Worm (Caenorhabditis elegans) whole organism, midembryonic: Measurements from ENCODE around the gene cogc-4.

Source experiments
- T22C8.4 ChIP-seq: fragments of 200-800 bp; sonication (Bioruptor generic); IDR thresholded peaks from 2 replicates; pipeline ENCODE4 v1.3.6; 2022; ENCODE audit warnings: missing genetic modification characterization, missing compliant biosample characterization
- cog-1 ChIP-seq: sonication (generic microtip); optimal IDR thresholded peaks from 2 replicates; lab custom pipeline; 2016; ENCODE audit warnings: missing genetic modification characterization, missing compliant biosample characterization
- flt-1 ChIP-seq: fragments of 200-800 bp; sonication (Bioruptor generic); IDR thresholded peaks from 2 replicates; pipeline ENCODE4 v1.3.6; 2022; ENCODE audit warnings: missing genetic modification characterization, missing compliant biosample characterization
- klf-2 ChIP-seq: fragments of 200-800 bp; sonication (Bioruptor generic); conservative IDR thresholded peaks from 2 replicates; pipeline ENCODE4 v1.3.6; 2022; ENCODE audit warnings: missing genetic modification reagents, missing genetic modification characterization, missing compliant biosample characterization
- med-1 ChIP-seq: sonication (generic microtip); optimal IDR thresholded peaks from 2 replicates; lab custom pipeline; 2017; ENCODE audit warnings: missing genetic modification characterization, mild to moderate bottlenecking, missing compliant biosample characterization, antibody characterized with exemption, missing genetic modification reagents; ENCODE audit not compliant: insufficient read depth
- tab-1 ChIP-seq: fragments of 200-800 bp; sonication (Bioruptor generic); IDR thresholded peaks from 2 replicates; pipeline ENCODE4 v1.3.6; 2022; ENCODE audit warnings: missing genetic modification characterization, missing compliant biosample characterization
- ztf-29 ChIP-seq: fragments of 200-800 bp; sonication (Bioruptor generic); IDR thresholded peaks from 2 replicates; pipeline ENCODE4 v1.3.6; 2022; ENCODE audit warnings: missing genetic modification reagents, missing genetic modification characterization, missing compliant biosample characterization

- no peak for TF ChIP-seq klf-2
- no peak for TF ChIP-seq cog-1 (tag; lab: Kevin White, UChicago)
- TF ChIP-seq med-1 (GFP tag; lab: Kevin White, UChicago), result no peak
- TF ChIP-seq tab-1, result no peak
- no peak for TF ChIP-seq ztf-29
- no peak for TF ChIP-seq T22C8.4 (GFP tag; lab: Robert Waterston, UW)
- TF ChIP-seq flt-1 (GFP tag; lab: Robert Waterston, UW), result no peak
These were observed 31.7 kb upstream of the cogc-4 start for ce11 chrII:1371533-1371932.
